Worm (Caenorhabditis elegans) whole organism, young adult: ENCODE results near the gene lips-5.

Experiments used
- B0019.2 ChIP-seq: fragments of 200-800 bp; sonication (Bioruptor generic); conservative IDR thresholded peaks from 2 replicates; pipeline ENCODE4 v1.3.6; 2022; ENCODE audit warnings: missing genetic modification reagents, missing genetic modification characterization, missing compliant biosample characterization
- B0035.1 ChIP-seq: sonication (generic microtip); optimal IDR thresholded peaks from 2 replicates; lab custom pipeline; 2016; ENCODE audit warnings: missing genetic modification characterization, mild to moderate bottlenecking, missing compliant biosample characterization, missing genotype, missing genetic modification reagents
- Y79H2A.3 ChIP-seq: fragments of 200-800 bp; sonication (Bioruptor generic); conservative IDR thresholded peaks from 2 replicates; pipeline ENCODE4 v1.3.6; 2022; ENCODE audit warnings: missing genetic modification reagents, missing genetic modification characterization, missing compliant biosample characterization
- akir-1 ChIP-seq: fragments of 200-800 bp; sonication (Bioruptor generic); optimal IDR thresholded peaks from 2 replicates; lab custom pipeline; 2018; ENCODE audit warnings: mild to moderate bottlenecking, missing genetic modification characterization, moderate library complexity, missing compliant biosample characterization
- ama-1 ChIP-seq, 3 experiments: fragments of 150-350 bp in 1 of 3; sonication (generic microtip) in 2 of 3; optimal IDR thresholded peaks; 2 replicates each; lab custom pipeline; 2014 to 2018; ENCODE audit warnings: missing biosample characterization in 2 of 3, missing genetic modification characterization in 2 of 3, missing genetic modification reagents in 2 of 3
- dpff-1 ChIP-seq: sonication (generic microtip); optimal IDR thresholded peaks from 2 replicates; lab custom pipeline; 2017; ENCODE audit warnings: mild to moderate bottlenecking, missing genetic modification characterization, missing compliant biosample characterization
- mcd-1 ChIP-seq: fragments of 200-800 bp; sonication (Bioruptor generic); IDR thresholded peaks from 2 replicates; pipeline ENCODE4 v1.3.6; 2022; ENCODE audit warnings: missing genetic modification reagents, missing genetic modification characterization, missing compliant biosample characterization
- nfya-1 ChIP-seq: sonication (generic microtip); optimal IDR thresholded peaks from 2 replicates; lab custom pipeline; 2017; ENCODE audit warnings: antibody characterized with exemption, missing compliant biosample characterization, missing genetic modification characterization, borderline replicate concordance; ENCODE audit not compliant: insufficient read depth
- nhr-179 ChIP-seq: sonication (generic microtip); optimal IDR thresholded peaks from 2 replicates; lab custom pipeline; 2016; ENCODE audit warnings: mild to moderate bottlenecking, missing genetic modification characterization, missing compliant biosample characterization
- pha-4 ChIP-seq: fragments of 150-350 bp; sonication (generic microtip); optimal IDR thresholded peaks from 2 replicates; lab custom pipeline; 2014; ENCODE audit warnings: missing biosample characterization, missing genetic modification reagents, missing genetic modification characterization
- snpc-1.3 ChIP-seq: sonication (generic microtip); optimal IDR thresholded peaks from 2 replicates; lab custom pipeline; 2017; ENCODE audit warnings: missing genetic modification characterization, mild to moderate bottlenecking, missing compliant biosample characterization, antibody characterized with exemption, moderate library complexity, missing genotype, missing genetic modification reagents; ENCODE audit not compliant: insufficient read depth
- unc-62 ChIP-seq: fragments of 150-350 bp; optimal IDR thresholded peaks from 2 replicates; lab custom pipeline; 2014; ENCODE audit warnings: missing biosample characterization, missing genetic modification reagents, missing genetic modification characterization
- zim-3 ChIP-seq: sonication (generic microtip); optimal IDR thresholded peaks from 2 replicates; lab custom pipeline; 2017; ENCODE audit warnings: mild to moderate bottlenecking, missing genetic modification characterization, moderate library complexity, missing compliant biosample characterization

DNA sequence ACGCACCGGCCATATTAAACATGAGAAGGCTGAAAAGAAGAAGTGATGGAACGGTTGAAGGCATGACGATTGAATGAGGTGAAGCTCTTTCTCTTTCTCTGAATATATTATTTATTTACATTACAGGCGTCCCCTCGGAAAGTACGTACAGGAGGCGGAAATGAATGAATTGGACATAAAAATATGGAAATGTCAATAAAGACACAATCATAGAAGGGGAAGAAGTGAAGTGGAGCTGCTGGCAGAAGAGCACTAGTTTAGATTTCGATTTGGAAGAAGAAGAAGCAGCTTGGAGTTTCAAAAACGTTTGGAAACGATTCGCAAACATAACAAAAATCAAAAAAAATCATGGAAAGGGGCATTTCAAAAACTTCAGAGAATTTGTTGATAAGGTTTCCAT, 30.5 kb upstream of the lips-5 start, which contains the start of gene H01G02.1:
- TF ChIP-seq zim-3 = no peak
- TF ChIP-seq pha-4 (tag; lab: Kevin White, UChicago) = no peak
- TF ChIP-seq nfya-1 (tag; lab: Kevin White, UChicago) = no peak
- TF ChIP-seq B0019.2 (GFP tag; lab: Robert Waterston, UW) = no peak
- TF ChIP-seq unc-62 (GFP tag; lab: Kevin White, UChicago) = no peak
- TF ChIP-seq akir-1 (GFP tag; lab: Kevin White, UChicago) = no peak
- TF ChIP-seq nhr-179 = no peak
- no peak for TF ChIP-seq dpff-1 (tag; lab: Kevin White, UChicago)
- TF ChIP-seq Y79H2A.3 = no peak
- no peak for TF ChIP-seq mcd-1 (GFP tag; lab: Robert Waterston, UW)
- no peak for TF ChIP-seq B0035.1 (tag; lab: Kevin White, UChicago)
- no peak for TF ChIP-seq snpc-1.3 (tag; lab: Kevin White, UChicago)
- TF ChIP-seq ama-1 (optimal IDR thresholded peaks at IDR 0.05; lab: Kevin White, UChicago) = no peak
- no peak for TF ChIP-seq ama-1 (GFP tag; optimal IDR thresholded peaks at IDR 0.05; lab: Kevin White, UChicago)
